Fruit fly (Drosophila melanogaster) whole organism: Measurements from ENCODE around the gene CycG.

Experiments used
- CG8478 ChIP-seq: fragments of >200 bp; optimal IDR thresholded peaks from 2 replicates; lab custom pipeline; 2018; ENCODE audit warnings: inconsistent platforms
- Dll ChIP-seq: fragments of >200 bp; optimal IDR thresholded peaks from 2 replicates; lab custom pipeline; 2017
- EcR ChIP-seq, 2 experiments: fragments of >200 bp; optimal IDR thresholded peaks; 2 replicates each; lab custom pipeline; 2017; ENCODE audit warnings: missing biosample characterization in 2 of 2, missing genetic modification characterization in 2 of 2, missing genetic modification reagents in 2 of 2
- pan ChIP-seq: fragments of >200 bp; optimal IDR thresholded peaks from 2 replicates; lab custom pipeline; 2017
- psq ChIP-seq: fragments of >200 bp; optimal IDR thresholded peaks from 2 replicates; lab custom pipeline; 2017
- usp ChIP-seq: fragments of >200 bp; optimal IDR thresholded peaks from 2 replicates; lab custom pipeline; 2017; ENCODE audit warnings: missing biosample characterization, missing genetic modification characterization, mixed read lengths

CycG gene

DNA sequence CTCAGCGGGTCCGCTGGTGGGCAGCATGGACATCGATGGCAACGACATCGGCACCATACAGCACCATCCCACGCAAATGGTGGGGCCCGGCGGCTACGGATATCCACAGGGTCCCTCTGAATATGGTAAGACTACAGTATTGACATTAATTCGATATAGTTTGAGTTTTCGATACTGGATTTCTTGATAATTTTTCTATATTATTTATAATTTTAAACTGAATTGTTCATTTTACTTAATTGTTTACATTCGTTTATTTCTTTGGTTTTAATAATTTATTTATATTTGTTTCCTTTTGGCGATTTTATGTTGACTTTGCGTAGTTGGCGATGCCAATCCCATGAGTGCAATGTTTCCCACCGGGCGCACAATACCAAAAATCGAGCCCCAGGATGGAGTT lies at the start of gene CycG:
Gene CycG (minus strand): TSS at position 101 of the 400 bp plus-strand sequence.
- TF ChIP-seq pan (lab: Kevin White, UChicago), result no peak
- no peak for TF ChIP-seq Dll (lab: Kevin White, UChicago)
- no peak for TF ChIP-seq CG8478
- no peak for TF ChIP-seq usp (GFP tag; lab: Kevin White, UChicago)
- TF ChIP-seq EcR (GFP tag; optimal IDR thresholded peaks at IDR 0.05; lab: Kevin White, UChicago), result no peak
- TF ChIP-seq psq (lab: Kevin White, UChicago), result no peak

DNA sequence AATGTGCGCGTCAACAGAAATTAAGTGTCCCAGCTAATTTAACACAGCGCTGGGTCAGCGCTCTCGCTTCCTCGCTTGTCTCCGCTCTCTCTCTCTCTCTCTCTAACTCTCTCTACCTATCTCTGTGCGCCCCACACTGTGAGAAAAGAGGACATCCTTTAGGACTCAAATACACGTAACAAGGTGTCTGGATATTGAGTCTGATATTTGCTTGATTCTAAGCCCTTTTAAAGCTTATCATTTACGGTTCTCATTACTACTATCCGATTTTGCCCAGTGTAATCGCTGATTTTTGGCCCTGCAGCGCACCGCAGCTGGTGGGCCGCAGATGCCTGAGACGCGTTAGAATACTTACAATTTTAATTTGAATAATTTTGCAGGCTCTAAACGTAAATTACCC lies 24.0 kb upstream of the CycG start:
- no peak for TF ChIP-seq Dll (lab: Kevin White, UChicago)
- no peak for TF ChIP-seq psq (lab: Kevin White, UChicago)
- TF ChIP-seq EcR (GFP tag; optimal IDR thresholded peaks at IDR 0.05; lab: Kevin White, UChicago), result no peak
- no peak for TF ChIP-seq usp (GFP tag; lab: Kevin White, UChicago)
- TF ChIP-seq CG8478, result no peak
- no peak for TF ChIP-seq pan (lab: Kevin White, UChicago)

dm6 chr3R:31632316-31632715 lies 19.9 kb upstream of the CycG start:
- TF ChIP-seq EcR (GFP tag; optimal IDR thresholded peaks at IDR 0.05; lab: Kevin White, UChicago) (no peak), usp (GFP tag; lab: Kevin White, UChicago) (no peak), psq (lab: Kevin White, UChicago) (no peak), Dll (lab: Kevin White, UChicago) (no peak), CG8478 (no peak), pan (lab: Kevin White, UChicago) (no peak)

- TF ChIP-seq CG8478 (no peak), Dll (lab: Kevin White, UChicago) (no peak), psq (lab: Kevin White, UChicago) (no peak), usp (GFP tag; lab: Kevin White, UChicago) (no peak), EcR (GFP tag; optimal IDR thresholded peaks at IDR 0.05; lab: Kevin White, UChicago) (no peak), pan (lab: Kevin White, UChicago) (no peak)
Observed at dm6 chr3R:31630376-31630775, 17.9 kb upstream of the CycG start.

DNA sequence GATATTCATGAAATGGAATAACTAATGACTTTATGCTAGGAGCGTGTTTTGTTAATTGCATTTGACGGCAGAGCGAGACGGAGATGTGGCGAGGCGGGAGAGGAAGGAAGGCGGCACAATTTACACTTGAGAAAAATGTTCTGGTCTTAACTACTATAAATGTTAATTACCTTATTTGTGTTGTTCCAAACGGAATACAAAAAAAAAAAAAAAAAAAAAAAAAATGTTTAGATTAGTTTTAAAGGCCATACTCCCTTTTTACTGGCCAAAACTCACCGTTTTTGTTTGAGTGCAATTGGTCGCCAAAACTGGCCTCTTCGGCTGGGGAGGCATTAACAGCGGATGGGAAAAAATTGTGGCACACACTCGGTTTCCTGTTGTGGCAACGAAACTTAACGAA lies 14.7 kb upstream of the CycG start:
- no peak for TF ChIP-seq usp (GFP tag; lab: Kevin White, UChicago)
- TF ChIP-seq psq (lab: Kevin White, UChicago), result no peak
- no peak for TF ChIP-seq Dll (lab: Kevin White, UChicago)
- no peak for TF ChIP-seq CG8478
- no peak for TF ChIP-seq EcR (GFP tag; optimal IDR thresholded peaks at IDR 0.05; lab: Kevin White, UChicago)

DNA sequence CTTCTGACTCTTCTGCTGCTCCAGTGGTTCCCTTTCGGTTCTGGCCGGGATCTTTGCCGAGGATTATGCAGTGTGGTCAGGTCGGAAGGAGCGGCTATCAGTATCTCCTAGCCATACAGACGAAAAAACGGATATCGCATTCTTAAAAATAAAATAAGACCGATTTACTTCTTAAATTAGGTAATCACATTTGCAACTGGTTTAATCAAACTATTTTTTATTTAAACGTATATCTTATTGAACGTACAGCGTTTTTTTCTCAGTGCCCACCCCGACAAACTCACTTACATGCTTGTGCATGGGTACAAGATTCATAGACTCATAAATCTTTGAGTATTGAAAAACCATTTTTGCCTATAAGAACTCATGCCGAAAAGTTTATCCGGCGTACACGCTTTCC lies 13.8 kb upstream of the CycG start:
- TF ChIP-seq pan (lab: Kevin White, UChicago), result no peak
- TF ChIP-seq CG8478, result no peak
- no peak for TF ChIP-seq usp (GFP tag; lab: Kevin White, UChicago)
- no peak for TF ChIP-seq Dll (lab: Kevin White, UChicago)
- TF ChIP-seq EcR (GFP tag; optimal IDR thresholded peaks at IDR 0.05; lab: Kevin White, UChicago), result no peak
- no peak for TF ChIP-seq psq (lab: Kevin White, UChicago)

- TF ChIP-seq CG8478, result no peak
- no peak for TF ChIP-seq usp (GFP tag; lab: Kevin White, UChicago)
- no peak for TF ChIP-seq EcR (GFP tag; optimal IDR thresholded peaks at IDR 0.05; lab: Kevin White, UChicago)
- TF ChIP-seq pan (lab: Kevin White, UChicago), result no peak
- TF ChIP-seq Dll (lab: Kevin White, UChicago), result no peak
- no peak for TF ChIP-seq psq (lab: Kevin White, UChicago)
Observed at dm6 chr3R:31622648-31623047, 10.2 kb upstream of the CycG start.

- TF ChIP-seq EcR (GFP tag; optimal IDR thresholded peaks at IDR 0.05; lab: Kevin White, UChicago) (no peak), usp (GFP tag; lab: Kevin White, UChicago) (no peak), psq (lab: Kevin White, UChicago) (no peak), Dll (lab: Kevin White, UChicago) (no peak), pan (lab: Kevin White, UChicago) (no peak), CG8478 (no peak)
Observed at dm6 chr3R:31621814-31622213, 9.3 kb upstream of the CycG start, which contains the start of gene kek6. Gene kek6, plus strand, starts transcription at chr3R:31622136.

- TF ChIP-seq usp (GFP tag; lab: Kevin White, UChicago) (no peak), Dll (lab: Kevin White, UChicago) (no peak), pan (lab: Kevin White, UChicago) (no peak), CG8478 (no peak), EcR (GFP tag; optimal IDR thresholded peaks at IDR 0.05; lab: Kevin White, UChicago) (no peak), psq (lab: Kevin White, UChicago) (no peak)
Observed at dm6 chr3R:31617801-31618200, 5.3 kb upstream of the CycG start, which contains the start of gene pasha. Gene pasha, plus strand, starts transcription at chr3R:31617977.

dm6 chr3R:31616001-31616400 lies 3.5 kb upstream of the CycG start, which contains the start of the genes Mnat9 and CG1792:
Gene Mnat9, minus strand, starts transcription at chr3R:31616160.
Gene CG1792, plus strand, starts transcription at chr3R:31616303.
- TF ChIP-seq pan (lab: Kevin White, UChicago), result no peak
- TF ChIP-seq EcR (GFP tag; optimal IDR thresholded peaks at IDR 0.05; lab: Kevin White, UChicago), result no peak
- TF ChIP-seq Dll (lab: Kevin White, UChicago), result no peak
- TF ChIP-seq psq (lab: Kevin White, UChicago), result no peak
- TF ChIP-seq usp (GFP tag; lab: Kevin White, UChicago), result no peak
- TF ChIP-seq CG8478, result no peak

DNA sequence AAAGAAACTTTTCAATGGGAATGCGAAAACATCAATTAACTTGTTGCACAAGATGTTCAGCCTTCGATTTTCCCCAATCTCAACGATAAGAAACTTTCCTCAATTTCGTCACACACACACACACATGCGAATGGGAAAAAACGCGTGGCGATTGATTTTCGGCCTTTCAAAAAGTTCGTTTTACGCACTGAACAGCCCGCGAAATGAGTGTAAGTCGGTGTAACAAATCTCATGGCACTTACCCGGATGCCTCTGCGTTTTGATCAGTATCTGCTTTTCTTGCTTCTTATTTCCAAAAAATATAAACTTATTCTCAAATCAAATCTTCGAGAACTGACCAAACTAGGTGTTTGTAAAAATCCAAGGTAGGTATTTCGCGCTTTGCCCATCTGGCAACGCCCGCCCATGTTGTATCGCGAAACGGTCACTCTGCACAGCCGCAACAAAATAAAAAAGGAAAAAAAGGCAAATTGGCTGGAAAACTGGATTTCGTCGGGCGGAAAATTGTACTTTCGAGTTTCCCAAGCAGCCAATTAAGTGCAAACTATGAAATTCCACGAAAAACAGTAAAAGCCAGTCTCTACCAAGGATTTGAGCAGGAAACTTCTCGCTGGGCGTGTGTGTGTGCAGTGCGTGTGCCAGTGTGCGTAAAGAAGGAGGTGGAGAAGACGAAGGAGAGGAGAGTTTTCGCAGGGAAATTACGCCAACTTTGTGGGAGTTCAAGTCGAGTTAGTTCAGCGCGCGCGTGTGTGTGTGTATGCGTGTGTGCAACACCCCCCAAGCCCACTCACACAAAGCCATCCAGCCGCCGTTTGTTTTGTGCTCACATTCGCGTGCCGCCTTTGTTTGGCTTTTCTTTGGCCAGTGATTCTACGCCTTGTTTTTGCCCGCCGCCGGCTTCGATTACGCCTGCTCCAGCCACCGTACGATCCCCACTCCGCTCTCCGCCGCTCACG lies 1.5 kb downstream of the CycG start, which contains the start of gene Med:
Gene Med (plus strand): TSS at position 408 of the 956 bp plus-strand sequence.
- TF ChIP-seq EcR (GFP tag; optimal IDR thresholded peaks at IDR 0.05; lab: Kevin White, UChicago), result no peak
- TF ChIP-seq CG8478, result no peak
- no peak for TF ChIP-seq pan (lab: Kevin White, UChicago)
- no peak for TF ChIP-seq Dll (lab: Kevin White, UChicago)
- TF ChIP-seq psq (lab: Kevin White, UChicago), result no peak
- TF ChIP-seq usp (GFP tag; lab: Kevin White, UChicago), result no peak
